Fruit fly (Drosophila melanogaster) whole organism, embryonic: ENCODE measurements around the gene Nup37.

Source experiments
- Aef1 ChIP-seq: fragments of 200-800 bp; sonication (Bioruptor generic); IDR thresholded peaks from 3 replicates; pipeline ENCODE4 v1.3.6; 2022; ENCODE audit warnings: missing biosample characterization, missing genetic modification characterization
- BEAF-32 ChIP-seq: fragments of 200-800 bp; sonication (Bioruptor generic); optimal IDR thresholded peaks from 3 replicates; lab custom pipeline; 2017; ENCODE audit warnings: missing biosample characterization, missing genetic modification characterization, mild to moderate bottlenecking, moderate library complexity, missing genetic modification reagents
- Blimp-1 ChIP-seq: fragments of 200-800 bp; sonication (Bioruptor generic); optimal IDR thresholded peaks from 3 replicates; lab custom pipeline; 2018; ENCODE audit warnings: missing biosample characterization, missing genetic modification characterization, mild to moderate bottlenecking, moderate library complexity, missing genetic modification reagents
- C15 ChIP-seq: fragments of 200-800 bp; sonication (Bioruptor generic); IDR thresholded peaks from 3 replicates; pipeline ENCODE4 v1.3.6; 2022; ENCODE audit warnings: missing biosample characterization, missing genetic modification characterization
- CG10462 ChIP-seq: fragments of 200-800 bp; sonication (Bioruptor generic); optimal IDR thresholded peaks from 2 replicates; lab custom pipeline; 2016; ENCODE audit warnings: missing biosample characterization, missing genetic modification characterization
- CG11085 ChIP-seq: fragments of 200-800 bp; sonication (Bioruptor generic); IDR thresholded peaks from 2 replicates; pipeline ENCODE4 v1.3.6; 2022; ENCODE audit warnings: missing biosample characterization, missing genetic modification characterization
- CG12071 ChIP-seq: fragments of 200-800 bp; sonication (Bioruptor generic); optimal IDR thresholded peaks from 3 replicates; lab custom pipeline; 2018; ENCODE audit warnings: missing biosample characterization, mild to moderate bottlenecking, missing genetic modification characterization
- CG12219 ChIP-seq: fragments of 200-800 bp; sonication (Bioruptor generic); optimal IDR thresholded peaks from 3 replicates; lab custom pipeline; 2018; ENCODE audit warnings: missing biosample characterization, mild to moderate bottlenecking, missing genetic modification characterization
- CG12744 ChIP-seq: fragments of 200-800 bp; sonication (Bioruptor generic); optimal IDR thresholded peaks from 2 replicates; lab custom pipeline; 2016; ENCODE audit warnings: missing biosample characterization, missing genetic modification characterization
- CG12942 ChIP-seq: fragments of 200-800 bp; sonication (Bioruptor generic); optimal IDR thresholded peaks from 3 replicates; lab custom pipeline; 2016; ENCODE audit warnings: missing biosample characterization, missing genetic modification characterization
- CG15514 ChIP-seq: fragments of 200-800 bp; sonication (Bioruptor generic); optimal IDR thresholded peaks from 3 replicates; lab custom pipeline; 2017; ENCODE audit warnings: missing biosample characterization, missing genetic modification characterization, mild to moderate bottlenecking, moderate library complexity, missing genetic modification reagents
- CG16863 ChIP-seq: fragments of 200-800 bp; sonication (Bioruptor generic); optimal IDR thresholded peaks from 3 replicates; lab custom pipeline; 2016; ENCODE audit warnings: missing biosample characterization, missing genetic modification characterization
- CG1792 ChIP-seq: fragments of 200-800 bp; sonication (Bioruptor generic); optimal IDR thresholded peaks from 2 replicates; lab custom pipeline; 2016; ENCODE audit warnings: missing biosample characterization, missing genetic modification characterization
- CG18619 ChIP-seq: fragments of 200-800 bp; sonication (Bioruptor generic); optimal IDR thresholded peaks from 3 replicates; lab custom pipeline; 2017; ENCODE audit warnings: missing biosample characterization, mild to moderate bottlenecking, missing genetic modification characterization
- CG2199 ChIP-seq: fragments of 200-800 bp; sonication (Bioruptor generic); IDR thresholded peaks from 3 replicates; pipeline ENCODE4 v1.3.6; 2022; ENCODE audit warnings: missing biosample characterization, missing genetic modification characterization
- CG3163 ChIP-seq: fragments of 200-800 bp; sonication (Bioruptor generic); optimal IDR thresholded peaks from 3 replicates; lab custom pipeline; 2016; ENCODE audit warnings: missing biosample characterization, missing genetic modification characterization
- CG32767 ChIP-seq: fragments of 200-800 bp; sonication (Bioruptor generic); IDR thresholded peaks from 2 replicates; pipeline ENCODE4 v1.3.6; 2022; ENCODE audit warnings: missing biosample characterization, missing genetic modification characterization
- CG32772 ChIP-seq: fragments of 200-800 bp; sonication (Bioruptor generic); IDR thresholded peaks from 2 replicates; pipeline ENCODE4 v1.3.6; 2022; ENCODE audit warnings: missing biosample characterization, missing genetic modification characterization
- CG3838 ChIP-seq: fragments of 200-800 bp; sonication (Bioruptor generic); optimal IDR thresholded peaks from 3 replicates; lab custom pipeline; 2016; ENCODE audit warnings: missing biosample characterization, missing genetic modification characterization
- CG6254 ChIP-seq: fragments of 200-800 bp; sonication (Bioruptor generic); optimal IDR thresholded peaks from 3 replicates; lab custom pipeline; 2017; ENCODE audit warnings: mild to moderate bottlenecking, missing biosample characterization, missing genetic modification reagents, missing genetic modification characterization
- CG8089 ChIP-seq: fragments of 200-800 bp; sonication (Bioruptor generic); optimal IDR thresholded peaks from 3 replicates; lab custom pipeline; 2016; ENCODE audit warnings: missing biosample characterization, missing genetic modification characterization
- CrebB ChIP-seq: fragments of 200-800 bp; sonication (Bioruptor generic); optimal IDR thresholded peaks from 3 replicates; lab custom pipeline; 2018; ENCODE audit warnings: missing biosample characterization, mild to moderate bottlenecking, missing genetic modification characterization
- Dip2 ChIP-seq: fragments of 200-800 bp; sonication (Bioruptor generic); IDR thresholded peaks from 2 replicates; pipeline ENCODE4 v1.3.6; 2022; ENCODE audit warnings: missing biosample characterization, missing genetic modification characterization
- GATAe ChIP-seq: fragments of 200-800 bp; sonication (Bioruptor generic); conservative IDR thresholded peaks from 2 replicates; pipeline ENCODE4 v1.3.6; 2022; ENCODE audit warnings: missing biosample characterization, missing genetic modification characterization
- HLHmδ ChIP-seq: fragments of 200-800 bp; sonication (Bioruptor generic); optimal IDR thresholded peaks from 2 replicates; lab custom pipeline; 2018; ENCODE audit warnings: missing biosample characterization, mild to moderate bottlenecking, missing genetic modification characterization, moderate library complexity
- Hmx ChIP-seq: fragments of 200-800 bp; sonication (Bioruptor generic); optimal IDR thresholded peaks from 2 replicates; lab custom pipeline; 2016; ENCODE audit warnings: missing biosample characterization, missing genetic modification characterization
- NK7.1 ChIP-seq: fragments of 200-800 bp; sonication (Bioruptor generic); optimal IDR thresholded peaks from 3 replicates; lab custom pipeline; 2016; ENCODE audit warnings: missing biosample characterization, missing genetic modification characterization
- Nf-YC ChIP-seq: fragments of 200-800 bp; optimal IDR thresholded peaks from 3 replicates; lab custom pipeline; 2019; ENCODE audit warnings: missing biosample characterization, mild to moderate bottlenecking, missing genetic modification characterization, moderate library complexity
- Optix ChIP-seq: fragments of 200-800 bp; sonication (Bioruptor generic); IDR thresholded peaks from 3 replicates; pipeline ENCODE4 v1.3.6; 2022; ENCODE audit warnings: missing biosample characterization, missing genetic modification characterization
- Pdp1 ChIP-seq, 2 experiments: fragments of 200-800 bp; sonication (Bioruptor generic); optimal IDR thresholded peaks; 3 replicates each; lab custom pipeline; 2016; ENCODE audit warnings: missing biosample characterization in 2 of 2, missing genetic modification characterization in 2 of 2, mild to moderate bottlenecking in 1 of 2, moderate library complexity in 1 of 2
- Sry-β ChIP-seq: fragments of 200-800 bp; sonication (Bioruptor generic); optimal IDR thresholded peaks from 2 replicates; lab custom pipeline; 2018; ENCODE audit warnings: missing biosample characterization, mild to moderate bottlenecking, missing genetic modification characterization, moderate library complexity
- Sry-δ ChIP-seq: fragments of 200-800 bp; sonication (Bioruptor generic); optimal IDR thresholded peaks from 2 replicates; lab custom pipeline; 2016; ENCODE audit warnings: missing biosample characterization, missing genetic modification characterization
- Usf ChIP-seq: fragments of 200-800 bp; sonication (Bioruptor generic); optimal IDR thresholded peaks from 2 replicates; lab custom pipeline; 2017; ENCODE audit warnings: missing genotype, missing biosample characterization, missing genetic modification characterization
- al ChIP-seq: fragments of 200-800 bp; sonication (Bioruptor generic); IDR thresholded peaks from 2 replicates; pipeline ENCODE4 v1.3.6; 2022; ENCODE audit warnings: missing biosample characterization, missing genetic modification characterization
- ase ChIP-seq: fragments of 200-800 bp; sonication (Bioruptor generic); IDR thresholded peaks from 3 replicates; pipeline ENCODE4 v1.3.6; 2022; ENCODE audit warnings: missing biosample characterization, missing genetic modification characterization
- bcd ChIP-seq: fragments of 200-800 bp; sonication (Bioruptor generic); optimal IDR thresholded peaks from 2 replicates; lab custom pipeline; 2017; ENCODE audit warnings: missing biosample characterization, mild to moderate bottlenecking, missing genetic modification characterization
- caup ChIP-seq: fragments of 200-800 bp; sonication (Bioruptor generic); optimal IDR thresholded peaks from 3 replicates; lab custom pipeline; 2017; ENCODE audit warnings: missing biosample characterization, mild to moderate bottlenecking, missing genetic modification characterization, moderate library complexity; ENCODE audit not compliant: severe bottlenecking
- dan ChIP-seq: fragments of 200-800 bp; sonication (Bioruptor generic); IDR thresholded peaks from 2 replicates; pipeline ENCODE4 v1.3.6; 2022; ENCODE audit warnings: missing biosample characterization, missing genetic modification characterization
- dimm ChIP-seq: fragments of 200-800 bp; sonication (Bioruptor generic); IDR thresholded peaks from 2 replicates; pipeline ENCODE4 v1.3.6; 2022; ENCODE audit warnings: missing biosample characterization, missing genetic modification characterization
- ind ChIP-seq: fragments of 200-800 bp; sonication (Bioruptor generic); optimal IDR thresholded peaks from 3 replicates; lab custom pipeline; 2016; ENCODE audit warnings: missing biosample characterization, missing genetic modification characterization
- kay ChIP-seq: fragments of 200-800 bp; sonication (Bioruptor generic); optimal IDR thresholded peaks from 2 replicates; lab custom pipeline; 2016; ENCODE audit warnings: missing biosample characterization, missing genetic modification characterization
- lov ChIP-seq, 2 experiments: fragments of 200-800 bp in 1 of 2; fragments of >200 bp in 1 of 2; sonication (Bioruptor generic) in 1 of 2; IDR thresholded peaks in 1 of 2; optimal IDR thresholded peaks in 1 of 2; 2 replicates in 1 of 2; 3 replicates in 1 of 2; pipeline versions ENCODE4 v1.3.6 to Lab custom; 2017 to 2022; ENCODE audit warnings: missing biosample characterization in 1 of 2, missing genetic modification characterization in 1 of 2
- nau ChIP-seq: fragments of 200-800 bp; sonication (Bioruptor generic); optimal IDR thresholded peaks from 3 replicates; lab custom pipeline; 2017; ENCODE audit warnings: missing biosample characterization, mild to moderate bottlenecking, missing genetic modification characterization, missing genetic modification reagents
- pita ChIP-seq: fragments of 200-800 bp; sonication (Bioruptor generic); optimal IDR thresholded peaks from 2 replicates; lab custom pipeline; 2017; ENCODE audit warnings: missing biosample characterization, mild to moderate bottlenecking, missing genetic modification characterization
- pum ChIP-seq: fragments of 200-800 bp; sonication (Bioruptor generic); optimal IDR thresholded peaks from 2 replicates; lab custom pipeline; 2016; ENCODE audit warnings: missing biosample characterization, missing genetic modification characterization
- pzg ChIP-seq: fragments of 200-800 bp; sonication (Bioruptor generic); optimal IDR thresholded peaks from 3 replicates; lab custom pipeline; 2018; ENCODE audit warnings: missing biosample characterization, mild to moderate bottlenecking, missing genetic modification characterization, moderate library complexity
- sens ChIP-seq: fragments of 200-800 bp; sonication (Bioruptor generic); peaks from one replicate; lab custom pipeline; 2016; ENCODE audit warnings: missing biosample characterization, missing genetic modification characterization
- slou ChIP-seq: fragments of 200-800 bp; sonication (Bioruptor generic); optimal IDR thresholded peaks from 3 replicates; lab custom pipeline; 2016; ENCODE audit warnings: missing biosample characterization, missing genetic modification characterization
- stc ChIP-seq: fragments of 200-800 bp; sonication (Bioruptor generic); IDR thresholded peaks from 2 replicates; pipeline ENCODE4 v1.3.6; 2022; ENCODE audit warnings: missing biosample characterization, missing genetic modification characterization
- zfh2 ChIP-seq: fragments of 200-800 bp; sonication (Bioruptor generic); optimal IDR thresholded peaks from 2 replicates; lab custom pipeline; 2016; ENCODE audit warnings: missing biosample characterization, missing genetic modification characterization

The Nup37 gene

dm6 chr3R:25207405-25208003 lies 40.0 kb upstream of the Nup37 start (continued):
- TF ChIP-seq NK7.1 (GFP tag; lab: Kevin White, UChicago) (no peak), CG12744 (GFP tag; lab: Kevin White, UChicago) (peak; percentile 30), CG6254 (GFP tag; lab: Kevin White, UChicago) (peak; percentile 71), CG32767 (GFP tag; lab: Robert Waterston, UW) (peak; percentile 69), CG12942 (peak; percentile 53), dan (GFP tag; lab: Robert Waterston, UW) (no peak), ind (peak; percentile 59), Blimp-1 (GFP tag; lab: Kevin White, UChicago) (peak; percentile 78), Optix (GFP tag; lab: Robert Waterston, UW) (peak; percentile 38; the same call in 1 of the 3 replicates), zfh2 (GFP tag; lab: Kevin White, UChicago) (peak; percentile 33), Usf (GFP tag; lab: Kevin White, UChicago) (no peak), CG16863 (GFP tag; lab: Kevin White, UChicago) (peak; percentile 29), slou (no peak), GATAe (GFP tag; lab: Robert Waterston, UW) (no peak), Dip2 (GFP tag; lab: Robert Waterston, UW) (no peak), CG18619 (GFP tag; lab: Kevin White, UChicago) (peak; percentile 75), CG8089 (no peak), stc (GFP tag; lab: Robert Waterston, UW) (peak; percentile 83), nau (GFP tag; lab: Kevin White, UChicago) (peak; percentile 62), Sry-β (GFP tag; lab: Kevin White, UChicago) (no peak), CG3163 (GFP tag; lab: Kevin White, UChicago) (peak; percentile 1), HLHmδ (no peak), ase (peak; percentile 61), CG32772 (0 out of 2 replicates have a peak, but pooled peaks have one; percentile 47), CG15514 (peak; percentile 42), pita (GFP tag; lab: Kevin White, UChicago) (no peak), BEAF-32 (GFP tag; lab: Kevin White, UChicago) (no peak), Pdp1 (GFP tag; optimal IDR thresholded peaks at IDR 0.05; lab: Kevin White, UChicago) (peak; percentile 24 to 47), CG1792 (GFP tag; lab: Kevin White, UChicago) (no peak), pzg (no peak), CG3838 (GFP tag; lab: Kevin White, UChicago) (no peak), Aef1 (GFP tag; lab: Robert Waterston, UW) (peak; percentile 63), al (peak; percentile 33; the same call in 1 of the 2 replicates), CG12219 (GFP tag; lab: Kevin White, UChicago) (peak; percentile 68), caup (GFP tag; lab: Kevin White, UChicago) (peak; percentile 64), CG12071 (GFP tag; lab: Kevin White, UChicago) (peak; percentile 64), Nf-YC (tag; lab: Kevin White, UChicago) (peak; percentile 41), sens (peak; percentile 91), pum (GFP tag; lab: Kevin White, UChicago) (peak; percentile 31), CrebB (tag; lab: Kevin White, UChicago) (peak; percentile 34), C15 (GFP tag; lab: Robert Waterston, UW) (no peak), dimm (no peak), lov (optimal IDR thresholded peaks at IDR 0.05; lab: Kevin White, UChicago) (no peak), lov (GFP tag; IDR thresholded peaks at IDR 0.05; lab: Robert Waterston, UW) (0 out of 3 replicates have a peak, but pooled peaks have one; percentile 55), CG11085 (GFP tag; lab: Robert Waterston, UW) (no peak), Sry-δ (no peak), Hmx (GFP tag; lab: Kevin White, UChicago) (no peak), CG2199 (GFP tag; lab: Robert Waterston, UW) (peak; percentile 74; the same call in 1 of the 3 replicates), CG10462 (GFP tag; lab: Kevin White, UChicago) (peak; percentile 12), bcd (peak; percentile 69), kay (GFP tag; lab: Kevin White, UChicago) (peak; percentile 10)
